Fruit fly (Drosophila melanogaster): ENCODE data around the gene CG43367.

The CG43367 gene

DNA sequence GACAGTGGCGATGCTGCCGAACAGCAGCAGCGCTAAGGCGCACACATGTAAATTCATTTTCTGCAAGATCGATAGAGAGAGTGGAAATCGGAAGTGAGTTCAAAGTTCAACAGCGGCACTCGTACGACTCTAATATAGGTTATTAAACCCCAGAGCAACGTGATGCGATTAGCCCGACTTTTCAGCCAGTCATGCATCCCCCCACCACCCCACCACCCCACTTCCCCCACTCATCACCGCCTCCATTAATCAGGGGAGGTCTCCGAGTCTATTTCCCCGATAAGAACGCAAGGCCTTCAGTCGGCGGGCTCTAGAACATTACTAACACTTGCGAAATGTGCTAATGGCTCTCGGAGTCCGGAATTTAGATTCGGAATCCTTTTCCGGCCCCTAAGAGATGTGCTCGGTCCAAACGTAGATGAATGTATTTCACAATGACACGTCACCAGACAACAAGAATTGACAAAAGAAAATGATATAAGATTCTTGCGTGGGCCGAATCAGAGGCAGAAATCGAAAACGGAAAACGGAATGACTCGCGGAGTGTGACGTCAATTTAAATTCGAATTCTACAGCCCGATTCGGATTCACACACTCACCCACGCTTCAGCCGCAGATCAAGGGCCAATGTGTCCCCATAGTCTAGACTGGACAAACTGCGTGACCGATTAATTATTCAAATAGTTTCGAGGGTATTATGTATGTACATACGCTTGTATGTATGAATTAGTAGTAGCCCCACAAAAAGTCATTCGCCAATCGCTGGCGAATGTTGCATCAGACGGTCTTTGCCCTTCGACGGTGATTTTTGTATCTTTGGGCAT is 32.1 kb downstream of the CG43367 start:
- TF ChIP-seq ovo (GFP tag; optimal IDR thresholded peaks at IDR 0.05) (no peak), bab1 (GFP tag; optimal IDR thresholded peaks at IDR 0.05) (no peak), tj (GFP tag; optimal IDR thresholded peaks at IDR 0.05) (peak; percentile 9), cnc (optimal IDR thresholded peaks at IDR 0.05) (peak; percentile 79 to 89), pad (GFP tag; optimal IDR thresholded peaks at IDR 0.05) (no peak), cic (GFP tag; optimal IDR thresholded peaks at IDR 0.05) (peak; percentile 74), CG7101 (tag; optimal IDR thresholded peaks at IDR 0.05) (no peak), Hr96 (GFP tag; optimal IDR thresholded peaks at IDR 0.05) (no peak), CG14711 (tag; optimal IDR thresholded peaks at IDR 0.05) (no peak), Clk (GFP tag; optimal IDR thresholded peaks at IDR 0.05) (no peak), Mnt (GFP tag; optimal IDR thresholded peaks at IDR 0.05) (no peak), CG1620 (GFP tag; optimal IDR thresholded peaks at IDR 0.05) (no peak), CG33017 (tag; optimal IDR thresholded peaks at IDR 0.05) (no peak), CG5204 (GFP tag; optimal IDR thresholded peaks at IDR 0.05) (no peak), Crg-1 (GFP tag; optimal IDR thresholded peaks at IDR 0.05) (no peak), CG12768 (GFP tag; optimal IDR thresholded peaks at IDR 0.05) (peak; percentile 25), CG7045 (GFP tag; optimal IDR thresholded peaks at IDR 0.05) (no peak), kay (GFP tag; ENCODE audit: borderline replicate concordance) (peak; percentile 44), CG11617 (GFP tag; optimal IDR thresholded peaks at IDR 0.05) (no peak), toe (GFP tag; optimal IDR thresholded peaks at IDR 0.05) (no peak)

DNA sequence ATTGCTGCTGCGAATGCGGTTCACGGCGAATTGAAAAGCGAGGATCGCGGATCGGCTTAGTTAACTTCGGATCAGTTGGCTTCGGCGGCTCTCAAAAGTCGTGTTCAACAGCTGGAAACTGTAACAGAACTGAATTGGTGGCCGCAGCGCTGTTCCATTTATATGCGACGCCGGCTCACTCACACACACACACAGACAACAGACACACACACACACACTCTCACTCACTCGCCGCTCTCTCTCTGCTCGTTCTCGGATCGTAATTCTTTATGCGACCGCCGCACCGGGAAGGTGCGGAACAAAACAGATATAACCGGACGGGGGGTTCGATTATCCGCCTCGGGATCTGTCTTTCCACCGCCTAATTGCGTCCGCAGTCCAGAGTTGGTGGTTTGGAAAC is 33.4 kb downstream of the CG43367 start, which contains the start of gene CG46460:
Gene CG46460 (minus strand): TSS at position 139 of the 400 bp plus-strand sequence.
- TF ChIP-seq cic (GFP tag; optimal IDR thresholded peaks at IDR 0.05): peak; percentile 18
- TF ChIP-seq kay (GFP tag; ENCODE audit: borderline replicate concordance): no peak
- TF ChIP-seq tj (GFP tag; optimal IDR thresholded peaks at IDR 0.05): peak; percentile 25
- no peak for TF ChIP-seq CG5204 (GFP tag; optimal IDR thresholded peaks at IDR 0.05)
- TF ChIP-seq Mnt (GFP tag; optimal IDR thresholded peaks at IDR 0.05): no peak
- TF ChIP-seq Clk (GFP tag; optimal IDR thresholded peaks at IDR 0.05): peak; percentile 15
- TF ChIP-seq CG33017 (tag; optimal IDR thresholded peaks at IDR 0.05): no peak
- TF ChIP-seq bab1 (GFP tag; optimal IDR thresholded peaks at IDR 0.05): peak; percentile 3
- TF ChIP-seq toe (GFP tag; optimal IDR thresholded peaks at IDR 0.05): no peak
- peak; percentile 48 for TF ChIP-seq Hr96 (GFP tag; optimal IDR thresholded peaks at IDR 0.05)

DNA sequence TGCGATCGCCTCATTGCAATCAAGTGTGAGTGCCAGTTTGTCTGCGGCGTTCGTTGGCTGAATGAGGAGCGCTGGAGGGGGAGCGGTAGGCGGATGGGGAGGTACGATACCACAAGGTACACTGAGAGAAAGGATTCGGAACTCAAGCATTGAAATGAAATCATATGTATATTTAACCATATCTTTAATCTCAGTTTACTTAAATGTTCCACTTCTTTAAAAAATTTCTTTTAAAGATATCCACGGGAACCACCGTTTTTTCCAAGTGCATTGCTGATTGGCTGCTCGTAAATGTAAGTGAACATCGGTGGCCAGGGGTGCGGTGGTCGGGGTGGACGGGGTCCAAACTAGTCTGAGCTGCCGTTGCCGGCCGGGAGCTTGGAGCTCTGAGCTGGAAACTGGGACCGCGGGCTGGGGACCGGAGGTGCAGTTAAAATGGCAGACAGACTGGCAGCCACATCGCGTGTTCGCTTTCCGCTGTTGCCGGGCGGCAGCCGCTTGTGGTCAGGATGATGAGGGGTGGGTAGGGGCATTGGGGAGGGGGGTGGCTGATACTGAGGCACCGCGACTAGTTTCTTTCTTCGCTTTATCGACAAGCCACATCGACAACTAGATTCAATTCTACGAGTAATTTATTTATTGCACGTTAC is 34.5 kb downstream of the CG43367 start:
- TF ChIP-seq bab1 (GFP tag; optimal IDR thresholded peaks at IDR 0.05): peak; percentile 27
- TF ChIP-seq CG33017 (tag; optimal IDR thresholded peaks at IDR 0.05): peak; percentile 85
- TF ChIP-seq CG1620 (GFP tag; optimal IDR thresholded peaks at IDR 0.05): peak; percentile 54
- TF ChIP-seq CG11617 (GFP tag; optimal IDR thresholded peaks at IDR 0.05): peak; percentile 60
- peak; percentile 86 for TF ChIP-seq CG5204 (GFP tag; optimal IDR thresholded peaks at IDR 0.05)
- peak; percentile 53 for TF ChIP-seq pad (GFP tag; optimal IDR thresholded peaks at IDR 0.05)
- TF ChIP-seq CG7101 (tag; optimal IDR thresholded peaks at IDR 0.05): peak; percentile 81
- peak; percentile 79 for TF ChIP-seq Hr96 (GFP tag; optimal IDR thresholded peaks at IDR 0.05)
- peak; percentile 26 for TF ChIP-seq cic (GFP tag; optimal IDR thresholded peaks at IDR 0.05)
- no peak for TF ChIP-seq Mnt (GFP tag; optimal IDR thresholded peaks at IDR 0.05)
- TF ChIP-seq CG14711 (tag; optimal IDR thresholded peaks at IDR 0.05): peak; percentile 65
- peak; percentile 73 for TF ChIP-seq Clk (GFP tag; optimal IDR thresholded peaks at IDR 0.05)
- TF ChIP-seq kay (GFP tag; ENCODE audit: borderline replicate concordance): no peak
- peak; percentile 85 for TF ChIP-seq CG7045 (GFP tag; optimal IDR thresholded peaks at IDR 0.05)
- peak; percentile 91 for TF ChIP-seq CG12768 (GFP tag; optimal IDR thresholded peaks at IDR 0.05)
- peak; percentile 47 for TF ChIP-seq tj (GFP tag; optimal IDR thresholded peaks at IDR 0.05)
- peak; percentile 86 for TF ChIP-seq toe (GFP tag; optimal IDR thresholded peaks at IDR 0.05)
- no peak for TF ChIP-seq cnc (optimal IDR thresholded peaks at IDR 0.05)
- TF ChIP-seq ovo (GFP tag; optimal IDR thresholded peaks at IDR 0.05): no peak
- TF ChIP-seq Crg-1 (GFP tag; optimal IDR thresholded peaks at IDR 0.05): no peak

DNA sequence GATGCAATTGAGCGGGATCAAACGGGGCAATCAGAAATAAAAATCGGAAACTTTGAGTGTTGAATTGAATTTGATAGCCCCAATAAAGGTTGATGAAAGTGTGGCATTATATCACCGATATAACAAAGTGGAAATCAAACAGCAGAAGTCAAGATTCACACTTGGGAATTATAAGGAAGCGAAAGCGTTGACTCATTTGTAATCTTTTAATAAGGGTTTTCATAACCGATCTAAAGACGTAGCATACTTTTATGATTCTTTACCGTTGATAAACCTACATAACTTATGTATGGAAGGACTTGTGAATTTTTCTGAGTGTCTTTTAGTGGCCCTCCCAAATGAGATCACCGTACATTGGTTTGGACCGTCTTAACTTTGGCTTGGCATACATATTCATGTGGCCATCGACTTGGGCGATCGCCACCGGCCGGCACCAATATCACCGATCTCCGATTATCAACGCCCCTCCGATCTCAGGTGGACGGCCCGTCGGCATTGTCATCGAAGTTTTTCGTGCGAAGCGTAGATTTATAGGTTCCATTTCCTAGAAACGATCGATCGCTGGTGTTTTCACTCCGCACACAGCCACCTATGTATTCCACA is 35.7 kb downstream of the CG43367 start:
- TF ChIP-seq CG14711 (tag; optimal IDR thresholded peaks at IDR 0.05) (no peak), ovo (GFP tag; optimal IDR thresholded peaks at IDR 0.05) (no peak), CG12768 (GFP tag; optimal IDR thresholded peaks at IDR 0.05) (no peak), cic (GFP tag; optimal IDR thresholded peaks at IDR 0.05) (no peak), toe (GFP tag; optimal IDR thresholded peaks at IDR 0.05) (no peak), Clk (GFP tag; optimal IDR thresholded peaks at IDR 0.05) (no peak), kay (GFP tag; ENCODE audit: borderline replicate concordance) (no peak), CG11617 (GFP tag; optimal IDR thresholded peaks at IDR 0.05) (no peak), Hr96 (GFP tag; optimal IDR thresholded peaks at IDR 0.05) (no peak), Crg-1 (GFP tag; optimal IDR thresholded peaks at IDR 0.05) (no peak), CG7101 (tag; optimal IDR thresholded peaks at IDR 0.05) (no peak), Mnt (GFP tag; optimal IDR thresholded peaks at IDR 0.05) (no peak), cnc (optimal IDR thresholded peaks at IDR 0.05) (no peak), pad (GFP tag; optimal IDR thresholded peaks at IDR 0.05) (no peak), bab1 (GFP tag; optimal IDR thresholded peaks at IDR 0.05) (no peak), CG33017 (tag; optimal IDR thresholded peaks at IDR 0.05) (no peak), CG7045 (GFP tag; optimal IDR thresholded peaks at IDR 0.05) (no peak)

DNA sequence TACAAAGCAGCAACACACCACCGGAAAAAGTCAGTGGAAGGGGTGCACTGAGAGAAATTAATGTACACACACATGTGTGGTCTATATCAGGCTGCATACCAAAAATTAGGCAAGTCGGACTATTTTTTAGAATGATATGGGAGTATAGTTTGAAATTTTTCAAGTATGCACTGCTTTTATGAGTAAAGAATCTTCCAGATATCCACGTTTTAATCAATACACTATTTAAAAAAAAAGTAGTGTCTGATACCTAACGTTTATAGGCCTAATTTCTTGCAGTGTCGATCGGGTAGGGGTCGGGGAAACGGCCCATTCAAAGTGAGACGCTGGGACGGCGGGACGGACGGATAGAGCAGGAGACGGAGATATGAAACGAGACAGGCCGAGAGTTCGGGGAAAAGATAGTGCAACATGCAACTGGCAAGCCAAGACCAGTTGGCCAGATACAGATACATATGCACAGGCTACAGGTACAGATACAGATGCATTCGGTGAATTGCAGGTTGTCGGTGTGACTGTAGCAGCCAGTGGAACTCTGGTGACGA is 36.6 kb downstream of the CG43367 start:
- TF ChIP-seq tj (GFP tag; optimal IDR thresholded peaks at IDR 0.05) (peak; percentile 3), CG5204 (GFP tag; optimal IDR thresholded peaks at IDR 0.05) (no peak), Crg-1 (GFP tag; optimal IDR thresholded peaks at IDR 0.05) (no peak), bab1 (GFP tag; optimal IDR thresholded peaks at IDR 0.05) (peak; percentile 2), Hr96 (GFP tag; optimal IDR thresholded peaks at IDR 0.05) (peak; percentile 43), pad (GFP tag; optimal IDR thresholded peaks at IDR 0.05) (peak; percentile 12), CG7101 (tag; optimal IDR thresholded peaks at IDR 0.05) (peak; percentile 4)
